Worm (Caenorhabditis elegans): ENCODE results near the gene srbc-32.

ce11 chrV:3524970-3525369 is 38.2 kb upstream of the srbc-32 start, which contains the start of gene T24A6.7:
- TF ChIP-seq tbx-37 (GFP tag; conservative IDR thresholded peaks at IDR 0.05) (no peak), F13C5.2 (tag; optimal IDR thresholded peaks at IDR 0.05) (no peak), hnd-1 (tag; optimal IDR thresholded peaks at IDR 0.05) (no peak), ets-7 (tag; optimal IDR thresholded peaks at IDR 0.05) (no peak), pes-1 (GFP tag; IDR thresholded peaks at IDR 0.05) (no peak)

Data from whole organism, early embryonic.